Worm (Caenorhabditis elegans): Measurements from ENCODE around the gene R08A2.2.

Gene R08A2.2

DNA sequence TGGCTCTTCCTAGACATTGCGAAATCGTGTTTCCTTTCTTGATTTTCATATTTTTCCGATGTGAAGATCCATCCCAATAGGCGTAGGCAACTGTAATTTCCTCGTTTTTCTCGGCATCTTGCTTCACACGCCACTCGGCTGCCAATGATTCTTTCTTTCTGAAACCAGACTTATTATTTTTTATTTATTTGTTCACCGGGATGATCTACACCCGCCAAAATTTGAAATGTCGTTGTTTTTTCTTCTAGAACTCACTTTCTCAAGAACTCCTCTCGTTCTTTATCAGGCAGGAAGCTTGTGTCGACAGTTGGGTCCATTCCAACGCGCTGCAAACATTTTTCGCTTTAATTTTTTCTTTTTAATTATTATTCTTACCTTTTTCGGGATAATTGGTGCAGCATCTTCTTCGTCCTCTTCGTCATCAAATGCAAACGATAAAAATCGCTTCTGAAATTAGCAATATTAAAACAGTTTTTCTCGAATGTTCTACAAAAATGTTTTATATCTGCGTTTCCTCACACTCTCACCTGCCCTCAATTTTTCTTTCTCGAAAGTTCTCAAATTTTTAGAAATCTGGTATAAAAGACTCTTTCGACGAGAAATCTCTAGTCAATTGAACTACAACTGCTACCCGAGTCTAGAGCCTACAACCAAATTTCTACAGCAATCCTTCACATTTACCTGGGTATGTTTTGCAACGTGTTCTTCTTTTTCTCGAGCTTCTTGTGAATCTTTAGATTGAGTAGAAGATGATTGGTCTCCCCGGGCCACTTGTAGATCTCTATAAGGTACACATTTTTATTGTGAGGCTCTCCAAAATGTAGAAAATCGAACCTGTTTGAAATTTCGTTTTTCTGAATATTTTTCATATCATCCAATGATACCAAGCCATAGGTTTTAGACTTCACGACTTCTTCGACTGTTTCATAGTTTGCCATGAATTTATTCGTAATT lies 30.9 kb downstream of the R08A2.2 start, which contains the start of gene hsp-90:
Gene hsp-90, plus strand, starts transcription at position 560 of the 954 bp plus-strand sequence.
- TF ChIP-seq nhr-11 (tag; optimal IDR thresholded peaks at IDR 0.05), result no peak
- TF ChIP-seq mdl-1 (tag; optimal IDR thresholded peaks at IDR 0.05), result no peak
- peak; percentile 84 for TF ChIP-seq ama-1 (optimal IDR thresholded peaks at IDR 0.05)
- TF ChIP-seq nhr-6 (tag; optimal IDR thresholded peaks at IDR 0.05), result no peak
- TF ChIP-seq unc-62 (GFP tag; optimal IDR thresholded peaks at IDR 0.05), result no peak
- no peak for TF ChIP-seq alr-1 (tag; optimal IDR thresholded peaks at IDR 0.05)
- TF ChIP-seq F13H6.1 (tag; optimal IDR thresholded peaks at IDR 0.05), result no peak
- TF ChIP-seq skn-1 (tag; optimal IDR thresholded peaks at IDR 0.05), result no peak
- TF ChIP-seq lin-39 (tag; optimal IDR thresholded peaks at IDR 0.05), result no peak
- no peak for TF ChIP-seq crh-2 (tag; optimal IDR thresholded peaks at IDR 0.05)
- TF ChIP-seq C34F6.9 (tag; optimal IDR thresholded peaks at IDR 0.05), result peak; percentile 55

DNA sequence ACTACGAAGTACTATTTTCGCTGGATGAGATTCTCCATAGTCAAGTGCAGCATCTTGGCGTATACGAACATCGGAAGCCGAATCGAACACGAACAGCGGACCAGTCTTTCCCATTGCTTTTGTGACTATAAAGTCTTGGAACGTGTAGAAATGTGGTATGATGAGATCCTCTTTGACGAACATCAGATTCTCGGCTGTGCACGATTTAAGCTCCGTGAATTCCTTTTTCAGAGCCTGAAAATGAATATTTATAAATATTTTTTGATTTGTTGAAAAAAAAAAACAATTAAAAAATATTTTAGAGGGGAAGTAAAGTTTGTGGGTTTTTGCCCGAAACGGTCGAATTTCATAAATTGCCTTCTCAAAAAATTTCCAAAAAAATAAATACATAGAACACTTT lies 31.6 kb downstream of the R08A2.2 start:
- TF ChIP-seq ceh-16 (tag; optimal IDR thresholded peaks at IDR 0.05) (no peak), nhr-129 (tag; optimal IDR thresholded peaks at IDR 0.05) (no peak), crh-2 (tag; optimal IDR thresholded peaks at IDR 0.05) (no peak)

DNA sequence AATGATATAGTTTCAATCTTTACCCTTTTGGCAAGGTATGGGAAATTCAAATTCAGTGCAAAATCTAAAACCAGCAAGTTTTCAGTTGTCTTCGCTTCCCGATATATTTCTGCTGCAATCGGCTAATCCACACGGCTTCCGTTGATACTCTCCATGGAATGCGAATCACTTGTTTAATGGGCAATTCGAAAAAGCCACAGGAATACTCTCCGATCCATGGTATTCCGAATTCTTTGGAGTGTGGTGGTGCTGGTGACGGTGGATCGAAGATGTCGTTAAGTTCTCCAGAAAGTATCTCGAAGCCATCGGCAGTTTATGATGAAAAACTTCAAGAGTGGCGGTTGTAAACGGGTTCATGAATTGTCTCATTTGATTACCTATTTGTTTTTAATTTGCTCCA lies 32.2 kb downstream of the R08A2.2 start:
- TF ChIP-seq ama-1 (optimal IDR thresholded peaks at IDR 0.05), result peak; percentile 40
- TF ChIP-seq lin-13 (GFP tag; optimal IDR thresholded peaks at IDR 0.05), result no peak

DNA sequence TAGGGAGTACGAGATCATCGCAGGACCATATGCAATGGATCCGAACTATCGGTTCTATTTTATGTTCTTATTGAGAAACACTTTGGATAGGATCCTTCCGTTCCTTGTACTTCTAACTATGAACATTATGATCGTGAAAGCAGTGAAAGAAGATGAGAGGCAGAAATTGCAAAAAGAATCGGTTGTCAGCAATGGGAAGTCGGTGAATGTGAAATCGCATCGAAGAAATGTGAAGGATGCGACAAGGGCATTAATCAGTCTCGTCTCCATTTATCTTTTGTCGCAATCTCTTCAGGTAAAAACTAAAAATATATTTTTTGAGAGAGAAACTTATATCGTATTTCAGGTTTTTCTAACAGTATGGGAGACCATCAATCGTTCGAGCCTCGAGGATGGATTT lies 32.6 kb downstream of the R08A2.2 start:
- TF ChIP-seq sma-9 (GFP tag; optimal IDR thresholded peaks at IDR 0.05) (no peak), sma-9 (tag; optimal IDR thresholded peaks at IDR 0.05) (no peak), C34F6.9 (tag; optimal IDR thresholded peaks at IDR 0.05) (peak; percentile 14)

DNA sequence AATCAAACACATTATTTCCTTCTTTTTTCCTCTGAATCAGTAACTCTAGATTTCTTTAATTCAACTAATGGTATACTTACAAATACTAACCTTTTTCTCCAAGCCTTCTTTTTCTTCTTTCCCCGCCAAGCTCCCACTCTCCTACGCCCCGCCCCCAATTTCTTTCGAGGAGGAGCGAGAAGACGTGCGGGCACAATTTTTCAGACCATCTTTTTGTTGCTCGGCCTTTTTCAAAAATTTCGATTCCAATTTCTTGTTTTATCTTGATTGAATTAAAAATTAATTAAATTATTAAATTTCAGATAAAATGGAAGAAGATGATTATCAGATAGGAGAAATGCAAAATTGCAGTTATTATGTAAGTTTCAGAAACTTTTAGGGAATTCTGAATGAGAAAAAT lies 35.5 kb downstream of the R08A2.2 start, which contains the start of gene C47E8.3:
Gene C47E8.3, plus strand, starts transcription at position 301 of the 400 bp plus-strand sequence.
- TF ChIP-seq mab-5 (tag; optimal IDR thresholded peaks at IDR 0.05) (no peak), mdl-1 (tag; optimal IDR thresholded peaks at IDR 0.05) (no peak), egl-27 (tag; optimal IDR thresholded peaks at IDR 0.05) (no peak), C34F6.9 (tag; optimal IDR thresholded peaks at IDR 0.05) (no peak), blmp-1 (tag; optimal IDR thresholded peaks at IDR 0.05; ENCODE audit: insufficient read depth) (no peak), fos-1 (tag; optimal IDR thresholded peaks at IDR 0.05) (no peak), nhr-25 (tag; optimal IDR thresholded peaks at IDR 0.05) (no peak), snpc-4 (tag; optimal IDR thresholded peaks at IDR 0.05) (no peak), ztf-4 (tag; optimal IDR thresholded peaks at IDR 0.05) (no peak), nhr-21 (tag; optimal IDR thresholded peaks at IDR 0.05) (no peak), dmd-4 (tag; optimal IDR thresholded peaks at IDR 0.05) (no peak), nhr-12 (tag; optimal IDR thresholded peaks at IDR 0.05) (no peak), unc-55 (GFP tag; optimal IDR thresholded peaks at IDR 0.05) (no peak), sma-9 (GFP tag; optimal IDR thresholded peaks at IDR 0.05) (no peak), sma-9 (tag; optimal IDR thresholded peaks at IDR 0.05) (no peak), lin-39 (tag; optimal IDR thresholded peaks at IDR 0.05) (no peak), peb-1 (tag; optimal IDR thresholded peaks at IDR 0.05) (no peak)

DNA sequence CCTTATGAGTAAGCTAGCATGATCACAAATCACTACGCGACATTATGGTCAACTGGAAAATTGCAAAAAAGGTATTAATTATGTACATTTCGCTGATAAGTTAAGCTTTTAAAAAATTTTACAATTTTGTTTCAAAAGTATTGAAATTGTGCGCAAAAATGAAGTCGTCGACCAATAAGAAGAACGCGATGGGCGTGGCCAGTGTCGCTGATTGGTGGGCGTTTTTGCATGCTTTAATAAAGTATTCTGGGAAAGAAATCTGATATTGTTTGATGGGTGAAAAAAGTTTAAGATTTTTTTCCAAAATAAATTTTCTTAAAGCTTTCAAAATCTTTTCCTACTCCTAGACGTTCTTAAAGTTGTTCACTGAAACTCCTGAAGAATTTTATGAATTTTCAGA lies 37.2 kb downstream of the R08A2.2 start:
- TF ChIP-seq unc-39 (tag; optimal IDR thresholded peaks at IDR 0.05) (no peak), ceh-16 (tag; optimal IDR thresholded peaks at IDR 0.05) (no peak), skn-1 (tag; optimal IDR thresholded peaks at IDR 0.05) (no peak), ama-1 (optimal IDR thresholded peaks at IDR 0.05) (no peak)

DNA sequence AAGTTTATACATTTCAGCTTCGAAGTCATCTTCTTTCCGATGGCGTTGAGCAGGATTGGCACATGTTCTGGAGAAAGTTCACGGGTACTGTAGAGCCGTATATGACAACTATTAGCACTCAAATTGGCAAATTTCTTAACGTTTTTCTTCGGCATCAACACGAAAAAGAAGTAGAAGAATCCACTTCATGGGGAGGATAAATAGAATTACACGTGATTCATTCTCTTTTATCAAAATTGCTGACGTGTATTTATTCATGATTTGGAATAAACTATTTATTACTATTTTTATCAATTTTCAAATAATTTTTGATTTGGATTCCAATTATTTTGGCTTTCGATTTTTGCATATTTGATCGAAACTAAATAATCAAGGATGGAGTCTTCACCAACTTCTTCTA lies 49.8 kb downstream of the R08A2.2 start, which contains the start of gene C47E8.1:
Gene C47E8.1, plus strand, starts transcription at position 301 of the 400 bp plus-strand sequence.
- TF ChIP-seq lin-13 (GFP tag; optimal IDR thresholded peaks at IDR 0.05) (no peak), ceh-82 (tag; optimal IDR thresholded peaks at IDR 0.05) (no peak), unc-55 (GFP tag; optimal IDR thresholded peaks at IDR 0.05) (no peak), sem-4 (tag; optimal IDR thresholded peaks at IDR 0.05) (no peak), ceh-16 (tag; optimal IDR thresholded peaks at IDR 0.05) (no peak), egl-27 (tag; optimal IDR thresholded peaks at IDR 0.05) (no peak), C34F6.9 (tag; optimal IDR thresholded peaks at IDR 0.05) (no peak), crh-2 (tag; optimal IDR thresholded peaks at IDR 0.05) (no peak), ztf-1 (GFP tag; conservative IDR thresholded peaks at IDR 0.05) (no peak), dmd-4 (tag; optimal IDR thresholded peaks at IDR 0.05) (no peak), mdl-1 (tag; optimal IDR thresholded peaks at IDR 0.05) (no peak), ztf-4 (tag; optimal IDR thresholded peaks at IDR 0.05) (no peak), peb-1 (tag; optimal IDR thresholded peaks at IDR 0.05) (no peak), lin-39 (tag; optimal IDR thresholded peaks at IDR 0.05) (no peak), sma-9 (GFP tag; optimal IDR thresholded peaks at IDR 0.05) (no peak), sma-9 (tag; optimal IDR thresholded peaks at IDR 0.05) (no peak), lsy-2 (tag; optimal IDR thresholded peaks at IDR 0.05) (no peak), blmp-1 (tag; optimal IDR thresholded peaks at IDR 0.05; ENCODE audit: insufficient read depth) (no peak), sma-3 (GFP tag; optimal IDR thresholded peaks at IDR 0.05) (no peak)

Data from whole organism, L2 larva.